Worm (Caenorhabditis elegans): Measurements from ENCODE around the gene F53C11.9.

ce11 chrV:13775529-13775928 lies 2.3 kb upstream of the F53C11.9 start, which contains the start of gene F53C11.1:
- TF ChIP-seq blmp-1 (tag; optimal IDR thresholded peaks at IDR 0.05) (no peak), ztf-11 (tag; optimal IDR thresholded peaks at IDR 0.05) (no peak), efl-1 (optimal IDR thresholded peaks at IDR 0.05) (no peak), efl-1 (GFP tag; optimal IDR thresholded peaks at IDR 0.05 in 1 of 2) (no peak), hpl-2 (GFP tag; optimal IDR thresholded peaks at IDR 0.05) (no peak), snpc-4 (tag; optimal IDR thresholded peaks at IDR 0.05) (no peak), ceh-82 (tag; optimal IDR thresholded peaks at IDR 0.05) (no peak), skn-1 (tag; optimal IDR thresholded peaks at IDR 0.05) (no peak), fos-1 (tag; optimal IDR thresholded peaks at IDR 0.05) (no peak), nhr-28 (tag; optimal IDR thresholded peaks at IDR 0.05) (no peak), efl-3 (GFP tag; optimal IDR thresholded peaks at IDR 0.05) (no peak)
